Worm (Caenorhabditis elegans): Measurements from ENCODE around the gene C36C9.4.

DNA sequence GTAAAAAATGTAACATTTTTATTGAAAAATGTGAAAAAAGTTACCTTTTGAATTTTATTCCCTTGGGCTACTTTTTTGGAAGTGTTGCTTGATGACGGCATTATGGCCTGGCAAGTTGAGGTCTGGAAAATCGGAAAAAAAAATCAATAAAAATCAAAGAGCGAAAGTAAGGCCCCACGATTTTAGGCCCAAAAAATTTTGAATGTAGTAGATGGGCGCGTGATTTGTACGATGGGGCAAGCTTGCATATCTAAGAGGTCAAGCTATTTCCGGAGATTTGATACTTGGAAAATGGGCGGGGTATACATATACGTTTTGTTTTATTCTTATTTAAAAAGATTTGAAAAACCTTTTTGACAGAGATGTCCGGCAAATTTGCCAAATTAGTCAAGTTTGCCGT is 9.8 kb upstream of the C36C9.4 start, which contains the start of gene F07G6.5:
- TF ChIP-seq lsy-2 (tag; optimal IDR thresholded peaks at IDR 0.05), result no peak
- TF ChIP-seq snpc-4 (tag; optimal IDR thresholded peaks at IDR 0.05), result no peak
- TF ChIP-seq unc-39 (tag; optimal IDR thresholded peaks at IDR 0.05), result no peak

All from whole organism, mixed stage, embryonic.